Worm (Caenorhabditis elegans) whole organism, L2 larva: Measurements from ENCODE around the gene T21C9.9.

Experiments used
- ceh-82 ChIP-seq: fragments of 150-350 bp; optimal IDR thresholded peaks from 2 replicates; lab custom pipeline; 2014; ENCODE audit warnings: missing biosample characterization, missing genetic modification characterization
- egl-27 ChIP-seq: sonication (generic microtip); optimal IDR thresholded peaks from 3 replicates; lab custom pipeline; 2017; ENCODE audit warnings: missing biosample characterization, missing genetic modification reagents, missing genetic modification characterization
- fos-1 ChIP-seq: fragments of 150-350 bp; optimal IDR thresholded peaks from 2 replicates; lab custom pipeline; 2014; ENCODE audit warnings: missing biosample characterization, missing genetic modification characterization
- lin-11 ChIP-seq: fragments of 150-350 bp; sonication (generic microtip); optimal IDR thresholded peaks from 2 replicates; lab custom pipeline; 2014; ENCODE audit warnings: missing biosample characterization, missing genetic modification characterization, inconsistent platforms, mixed read lengths
- lin-13 ChIP-seq: fragments of 150-350 bp; optimal IDR thresholded peaks from 2 replicates; lab custom pipeline; 2014; ENCODE audit warnings: missing biosample characterization, missing genetic modification reagents, missing genetic modification characterization
- mbf-1 ChIP-seq: sonication (generic microtip); optimal IDR thresholded peaks from 2 replicates; lab custom pipeline; 2017; ENCODE audit warnings: missing biosample characterization, missing genetic modification characterization
- peb-1 ChIP-seq: fragments of 150-350 bp; optimal IDR thresholded peaks from 2 replicates; lab custom pipeline; 2014; ENCODE audit warnings: missing biosample characterization, missing genetic modification characterization
- ztf-11 ChIP-seq: sonication (generic microtip); optimal IDR thresholded peaks from 2 replicates; lab custom pipeline; 2017; ENCODE audit warnings: missing biosample characterization, missing genetic modification characterization
- ztf-4 ChIP-seq: fragments of 150-350 bp; optimal IDR thresholded peaks from 2 replicates; lab custom pipeline; 2014; ENCODE audit warnings: missing biosample characterization, missing genetic modification characterization

ce11 chrV:10615496-10615895, 23.1 kb upstream of the T21C9.9 start, which contains the start of gene H09F14.1:
- TF ChIP-seq ztf-11 (tag; lab: Kevin White, UChicago) (no peak), ceh-82 (tag; lab: Kevin White, UChicago) (no peak), egl-27 (tag; lab: Kevin White, UChicago) (no peak), lin-13 (GFP tag; lab: Kevin White, UChicago) (no peak), peb-1 (no peak), fos-1 (tag; lab: Kevin White, UChicago) (no peak), mbf-1 (tag; lab: Kevin White, UChicago) (no peak), ztf-4 (tag; lab: Kevin White, UChicago) (no peak), lin-11 (tag; lab: Kevin White, UChicago) (no peak)
